Fruit fly (Drosophila melanogaster) whole organism, embryonic: ENCODE data around the gene CG14034.

Experiments used
- Adf1 ChIP-seq: fragments of 200-800 bp; sonication (Bioruptor generic); IDR thresholded peaks from 2 replicates; pipeline ENCODE4 v1.3.6; 2022; ENCODE audit warnings: missing biosample characterization, missing genetic modification characterization
- Atf-2 ChIP-seq: fragments of 200-800 bp; sonication (Bioruptor generic); optimal IDR thresholded peaks from 2 replicates; lab custom pipeline; 2016; ENCODE audit warnings: missing biosample characterization, missing genetic modification characterization
- Blimp-1 ChIP-seq: fragments of 200-800 bp; sonication (Bioruptor generic); optimal IDR thresholded peaks from 3 replicates; lab custom pipeline; 2018; ENCODE audit warnings: missing biosample characterization, missing genetic modification characterization, mild to moderate bottlenecking, moderate library complexity, missing genetic modification reagents
- CG10565 ChIP-seq: fragments of 200-800 bp; sonication (Bioruptor generic); optimal IDR thresholded peaks from 3 replicates; lab custom pipeline; 2016; ENCODE audit warnings: missing biosample characterization, mild to moderate bottlenecking, missing genetic modification characterization
- CG10979 ChIP-seq: fragments of 200-800 bp; sonication (Bioruptor generic); optimal IDR thresholded peaks from 2 replicates; lab custom pipeline; 2018; ENCODE audit warnings: missing biosample characterization, mild to moderate bottlenecking, missing genetic modification characterization, moderate library complexity
- CG11456 ChIP-seq: fragments of 200-800 bp; sonication (Bioruptor generic); IDR thresholded peaks from 3 replicates; pipeline ENCODE4 v1.3.6; 2022; ENCODE audit warnings: missing biosample characterization, missing genetic modification characterization
- CG12769 ChIP-seq: fragments of 200-800 bp; sonication (Bioruptor generic); optimal IDR thresholded peaks from 2 replicates; lab custom pipeline; 2019; ENCODE audit warnings: missing biosample characterization, mild to moderate bottlenecking, missing genetic modification characterization, moderate library complexity
- CG1603 ChIP-seq: fragments of 200-800 bp; sonication (Bioruptor generic); optimal IDR thresholded peaks from 2 replicates; lab custom pipeline; 2019; ENCODE audit warnings: missing biosample characterization, mild to moderate bottlenecking, missing genetic modification characterization, moderate library complexity
- CG31224 ChIP-seq: fragments of 200-800 bp; sonication (Bioruptor generic); IDR thresholded peaks from 2 replicates; pipeline ENCODE4 v1.3.6; 2022; ENCODE audit warnings: missing biosample characterization, missing genetic modification characterization
- CG31388 ChIP-seq: fragments of 200-800 bp; sonication (Bioruptor generic); optimal IDR thresholded peaks from 2 replicates; lab custom pipeline; 2016; ENCODE audit warnings: missing biosample characterization, missing genetic modification characterization
- CG32532 ChIP-seq: fragments of 200-800 bp; sonication (Bioruptor generic); IDR thresholded peaks from 2 replicates; pipeline ENCODE4 v1.3.6; 2022; ENCODE audit warnings: missing biosample characterization, missing genetic modification characterization
- CG32767 ChIP-seq: fragments of 200-800 bp; sonication (Bioruptor generic); IDR thresholded peaks from 2 replicates; pipeline ENCODE4 v1.3.6; 2022; ENCODE audit warnings: missing biosample characterization, missing genetic modification characterization
- CG4404 ChIP-seq: fragments of 200-800 bp; sonication (Bioruptor generic); IDR thresholded peaks from 2 replicates; pipeline ENCODE4 v1.3.6; 2022; ENCODE audit warnings: missing biosample characterization, missing genetic modification characterization
- CG4617 ChIP-seq: fragments of 200-800 bp; sonication (Bioruptor generic); optimal IDR thresholded peaks from 3 replicates; lab custom pipeline; 2016; ENCODE audit warnings: missing biosample characterization, missing genetic modification characterization, borderline replicate concordance
- CG8388 ChIP-seq: fragments of 200-800 bp; sonication (Bioruptor generic); optimal IDR thresholded peaks from 2 replicates; lab custom pipeline; 2019; ENCODE audit warnings: missing biosample characterization, mild to moderate bottlenecking, missing genetic modification characterization, moderate library complexity
- CG8924 ChIP-seq: fragments of 200-800 bp; optimal IDR thresholded peaks from 3 replicates; lab custom pipeline; 2019; ENCODE audit warnings: missing biosample characterization, mild to moderate bottlenecking, missing genetic modification characterization, moderate library complexity
- CrebB ChIP-seq: fragments of 200-800 bp; sonication (Bioruptor generic); optimal IDR thresholded peaks from 3 replicates; lab custom pipeline; 2018; ENCODE audit warnings: missing biosample characterization, mild to moderate bottlenecking, missing genetic modification characterization
- Dbx ChIP-seq: fragments of 200-800 bp; sonication (Bioruptor generic); IDR thresholded peaks from 3 replicates; pipeline ENCODE4 v1.3.6; 2022; ENCODE audit warnings: missing biosample characterization, missing genetic modification characterization
- Drgx ChIP-seq: fragments of 200-800 bp; sonication (Bioruptor generic); IDR thresholded peaks from 2 replicates; pipeline ENCODE4 v1.3.6; 2022; ENCODE audit warnings: missing biosample characterization, missing genetic modification characterization
- H2.0 ChIP-seq: fragments of 200-800 bp; sonication (Bioruptor generic); IDR thresholded peaks from 2 replicates; pipeline ENCODE4 v1.3.6; 2022; ENCODE audit warnings: missing biosample characterization, missing genetic modification characterization
- MTF-1 ChIP-seq: fragments of 200-800 bp; sonication (Bioruptor generic); optimal IDR thresholded peaks from 2 replicates; lab custom pipeline; 2018; ENCODE audit warnings: missing biosample characterization, mild to moderate bottlenecking, missing genetic modification characterization, borderline replicate concordance
- Scr ChIP-seq: fragments of 200-800 bp; sonication (Bioruptor generic); IDR thresholded peaks from 2 replicates; pipeline ENCODE4 v1.3.6; 2022; ENCODE audit warnings: missing biosample characterization, missing genetic modification characterization; ENCODE audit not compliant: partially characterized antibody
- Ssrp ChIP-seq: fragments of 200-800 bp; sonication (Bioruptor generic); optimal IDR thresholded peaks from 2 replicates; lab custom pipeline; 2018; ENCODE audit warnings: missing biosample characterization, mild to moderate bottlenecking, missing genetic modification characterization, moderate library complexity
- Xbp1 ChIP-seq: fragments of 200-800 bp; sonication (Bioruptor generic); optimal IDR thresholded peaks from 3 replicates; lab custom pipeline; 2016; ENCODE audit warnings: missing biosample characterization, mild to moderate bottlenecking, missing genetic modification characterization
- YL-1 ChIP-seq: fragments of 200-800 bp; sonication (Bioruptor generic); optimal IDR thresholded peaks from 3 replicates; lab custom pipeline; 2017; ENCODE audit warnings: missing biosample characterization, mild to moderate bottlenecking, missing genetic modification characterization
- cg ChIP-seq: fragments of 200-800 bp; sonication (Bioruptor generic); optimal IDR thresholded peaks from 3 replicates; lab custom pipeline; 2019; ENCODE audit warnings: missing biosample characterization, mild to moderate bottlenecking, missing genetic modification characterization, moderate library complexity
- corto ChIP-seq: fragments of 200-800 bp; sonication (Bioruptor generic); optimal IDR thresholded peaks from 2 replicates; lab custom pipeline; 2016; ENCODE audit warnings: missing biosample characterization, mild to moderate bottlenecking, missing genetic modification characterization, moderate library complexity
- dm ChIP-seq: fragments of 200-800 bp; sonication (Bioruptor generic); optimal IDR thresholded peaks from 3 replicates; lab custom pipeline; 2016; ENCODE audit warnings: missing biosample characterization, missing genetic modification characterization
- dpn ChIP-seq, 2 experiments: fragments of 200-800 bp; sonication (Bioruptor generic); optimal IDR thresholded peaks; 3 replicates each; lab custom pipeline; 2016; ENCODE audit warnings: missing biosample characterization in 2 of 2, missing genetic modification characterization in 2 of 2
- dysf ChIP-seq: fragments of 200-800 bp; sonication (Bioruptor generic); IDR thresholded peaks from 3 replicates; pipeline ENCODE4 v1.3.6; 2022; ENCODE audit warnings: missing biosample characterization, missing genetic modification characterization
- gem ChIP-seq: fragments of 200-800 bp; sonication (Bioruptor generic); optimal IDR thresholded peaks from 2 replicates; lab custom pipeline; 2019; ENCODE audit warnings: missing biosample characterization, mild to moderate bottlenecking, missing genetic modification characterization, moderate library complexity
- grn ChIP-seq: fragments of 200-800 bp; sonication (Bioruptor generic); optimal IDR thresholded peaks from 3 replicates; lab custom pipeline; 2017; ENCODE audit warnings: missing biosample characterization, missing genetic modification characterization
- gsb-n ChIP-seq: fragments of 200-800 bp; sonication (Bioruptor generic); optimal IDR thresholded peaks from 3 replicates; lab custom pipeline; 2018; ENCODE audit warnings: missing biosample characterization, mild to moderate bottlenecking, missing genetic modification characterization
- kni ChIP-seq: fragments of 200-800 bp; sonication (Bioruptor generic); optimal IDR thresholded peaks from 3 replicates; lab custom pipeline; 2017; ENCODE audit warnings: mild to moderate bottlenecking, missing biosample characterization, missing genetic modification reagents, missing genetic modification characterization
- lbe ChIP-seq: fragments of 200-800 bp; sonication (Bioruptor generic); optimal IDR thresholded peaks from 2 replicates; lab custom pipeline; 2016; ENCODE audit warnings: missing biosample characterization, mild to moderate bottlenecking, missing genetic modification characterization
- nau ChIP-seq: fragments of 200-800 bp; sonication (Bioruptor generic); optimal IDR thresholded peaks from 3 replicates; lab custom pipeline; 2017; ENCODE audit warnings: missing biosample characterization, mild to moderate bottlenecking, missing genetic modification characterization, missing genetic modification reagents
- nom ChIP-seq: fragments of 200-800 bp; sonication (Bioruptor generic); optimal IDR thresholded peaks from 2 replicates; lab custom pipeline; 2017; ENCODE audit warnings: missing biosample characterization, missing genetic modification characterization, mild to moderate bottlenecking, moderate library complexity, missing genetic modification reagents
- org-1 ChIP-seq: fragments of 200-800 bp; sonication (Bioruptor generic); optimal IDR thresholded peaks from 2 replicates; lab custom pipeline; 2017; ENCODE audit warnings: missing biosample characterization, missing genetic modification characterization
- pb ChIP-seq: fragments of 200-800 bp; sonication (Bioruptor generic); optimal IDR thresholded peaks from 3 replicates; lab custom pipeline; 2016; ENCODE audit warnings: missing biosample characterization, missing genetic modification characterization
- pnt ChIP-seq: fragments of 200-800 bp; sonication (Bioruptor generic); optimal IDR thresholded peaks from 3 replicates; lab custom pipeline; 2016; ENCODE audit warnings: missing biosample characterization, missing genetic modification characterization
- prd ChIP-seq, 3 experiments: fragments of >200 bp in 2 of 3; fragments of 200-800 bp in 1 of 3; sonication (Bioruptor generic) in 1 of 3; optimal IDR thresholded peaks in 2 of 3; IDR thresholded peaks in 1 of 3; 2 replicates in 2 of 3; 3 replicates in 1 of 3; pipeline versions ENCODE4 v1.3.6 to Lab custom; 2017 to 2022; ENCODE audit warnings: missing biosample characterization in 1 of 3, missing genetic modification characterization in 1 of 3
- row ChIP-seq: fragments of 200-800 bp; sonication (Bioruptor generic); IDR thresholded peaks from 3 replicates; pipeline ENCODE4 v1.3.6; 2022; ENCODE audit warnings: missing biosample characterization, missing genetic modification characterization
- sd ChIP-seq: fragments of 200-800 bp; sonication (Bioruptor generic); optimal IDR thresholded peaks from 3 replicates; lab custom pipeline; 2018; ENCODE audit warnings: missing biosample characterization, mild to moderate bottlenecking, missing genetic modification characterization, moderate library complexity
- sqz ChIP-seq: fragments of 200-800 bp; sonication (Bioruptor generic); optimal IDR thresholded peaks from 3 replicates; lab custom pipeline; 2018; ENCODE audit warnings: missing biosample characterization, mild to moderate bottlenecking, missing genetic modification characterization
- tx ChIP-seq: fragments of 200-800 bp; sonication (Bioruptor generic); optimal IDR thresholded peaks from 2 replicates; lab custom pipeline; 2016; ENCODE audit warnings: missing biosample characterization, missing genetic modification characterization
- zf30C ChIP-seq: fragments of 200-800 bp; sonication (Bioruptor generic); optimal IDR thresholded peaks from 3 replicates; lab custom pipeline; 2018; ENCODE audit warnings: missing biosample characterization, mild to moderate bottlenecking, missing genetic modification characterization

The CG14034 gene

dm6 chr2L:5249766-5250165, 33.4 kb upstream of the CG14034 start:
- TF ChIP-seq H2.0 (GFP tag; lab: Robert Waterston, UW) (no peak), zf30C (GFP tag; lab: Kevin White, UChicago) (peak; percentile 42), Drgx (GFP tag; lab: Robert Waterston, UW) (peak; percentile 36; the same call in 1 of the 2 replicates), dysf (GFP tag; lab: Robert Waterston, UW) (no peak), lbe (peak; percentile 75), CG31224 (GFP tag; lab: Robert Waterston, UW) (0 out of 2 replicates have a peak, but pooled peaks have one; percentile 12), nom (GFP tag; lab: Kevin White, UChicago) (peak; percentile 27), CG32532 (GFP tag; lab: Robert Waterston, UW) (0 out of 2 replicates have a peak, but pooled peaks have one; percentile 23), CG4404 (GFP tag; lab: Robert Waterston, UW) (no peak), prd (optimal IDR thresholded peaks at IDR 0.05; lab: Kevin White, UChicago) (no peak), prd (GFP tag; IDR thresholded peaks at IDR 0.05; lab: Robert Waterston, UW) (0 out of 3 replicates have a peak, but pooled peaks have one; percentile 11), corto (peak; percentile 49), CG10565 (GFP tag; lab: Kevin White, UChicago) (no peak)

- TF ChIP-seq grn (GFP tag; lab: Kevin White, UChicago) (peak; percentile 19), sd (tag; lab: Kevin White, UChicago) (peak; percentile 40), CG12769 (tag; lab: Kevin White, UChicago) (peak; percentile 20), Blimp-1 (peak; percentile 37), Adf1 (no peak), gsb-n (tag; lab: Kevin White, UChicago) (peak; percentile 11), Ssrp (tag; lab: Kevin White, UChicago) (no peak), sqz (peak; percentile 4)
Measured at dm6 chr2L:5248582-5248981, 32.2 kb upstream of the CG14034 start.

- TF ChIP-seq CG31388 (no peak), kni (peak; percentile 84), Xbp1 (no peak), CG32767 (GFP tag; lab: Robert Waterston, UW) (0 out of 2 replicates have a peak, but pooled peaks have one; percentile 16), org-1 (GFP tag; lab: Kevin White, UChicago) (no peak), nau (GFP tag; lab: Kevin White, UChicago) (peak; percentile 53), cg (GFP tag; lab: Kevin White, UChicago) (peak; percentile 58), dm (GFP tag; lab: Kevin White, UChicago) (no peak), pnt (GFP tag; lab: Kevin White, UChicago) (no peak)
Measured at dm6 chr2L:5247812-5248211, 31.5 kb upstream of the CG14034 start.

- no peak for TF ChIP-seq Dbx (GFP tag; lab: Robert Waterston, UW)
- TF ChIP-seq dpn (GFP tag; optimal IDR thresholded peaks at IDR 0.05; lab: Kevin White, UChicago): no peak
- TF ChIP-seq Atf-2 (GFP tag; lab: Kevin White, UChicago): no peak
- TF ChIP-seq gsb-n (tag; lab: Kevin White, UChicago): no peak
- no peak for TF ChIP-seq CG12769 (tag; lab: Kevin White, UChicago)
- no peak for TF ChIP-seq CG11456 (GFP tag; lab: Robert Waterston, UW)
- TF ChIP-seq row (GFP tag; lab: Robert Waterston, UW): peak; percentile 43; the same call in 2 of the 3 replicates
- TF ChIP-seq CrebB (tag; lab: Kevin White, UChicago): no peak
- no peak for TF ChIP-seq tx (GFP tag; lab: Kevin White, UChicago)
- TF ChIP-seq CG8924: no peak
- no peak for TF ChIP-seq CG1603 (tag; lab: Kevin White, UChicago)
- TF ChIP-seq CG4617 (GFP tag; lab: Kevin White, UChicago): no peak
- peak; percentile 37 for TF ChIP-seq gem (tag; lab: Kevin White, UChicago)
- no peak for TF ChIP-seq pb (GFP tag; lab: Kevin White, UChicago)
- TF ChIP-seq YL-1 (GFP tag; lab: Kevin White, UChicago): no peak
- TF ChIP-seq Scr (GFP tag; lab: Robert Waterston, UW): peak; percentile 28; the same call in 1 of the 2 replicates
- peak; percentile 9 for TF ChIP-seq CG8388 (GFP tag; lab: Kevin White, UChicago)
- TF ChIP-seq CG10979 (tag; lab: Kevin White, UChicago): no peak
- TF ChIP-seq MTF-1: no peak
Measured at dm6 chr2L:5247384-5247783, 31.0 kb upstream of the CG14034 start.
